Fruit fly (Drosophila melanogaster): ENCODE measurements around the gene CG42747.

CG42747 gene

DNA sequence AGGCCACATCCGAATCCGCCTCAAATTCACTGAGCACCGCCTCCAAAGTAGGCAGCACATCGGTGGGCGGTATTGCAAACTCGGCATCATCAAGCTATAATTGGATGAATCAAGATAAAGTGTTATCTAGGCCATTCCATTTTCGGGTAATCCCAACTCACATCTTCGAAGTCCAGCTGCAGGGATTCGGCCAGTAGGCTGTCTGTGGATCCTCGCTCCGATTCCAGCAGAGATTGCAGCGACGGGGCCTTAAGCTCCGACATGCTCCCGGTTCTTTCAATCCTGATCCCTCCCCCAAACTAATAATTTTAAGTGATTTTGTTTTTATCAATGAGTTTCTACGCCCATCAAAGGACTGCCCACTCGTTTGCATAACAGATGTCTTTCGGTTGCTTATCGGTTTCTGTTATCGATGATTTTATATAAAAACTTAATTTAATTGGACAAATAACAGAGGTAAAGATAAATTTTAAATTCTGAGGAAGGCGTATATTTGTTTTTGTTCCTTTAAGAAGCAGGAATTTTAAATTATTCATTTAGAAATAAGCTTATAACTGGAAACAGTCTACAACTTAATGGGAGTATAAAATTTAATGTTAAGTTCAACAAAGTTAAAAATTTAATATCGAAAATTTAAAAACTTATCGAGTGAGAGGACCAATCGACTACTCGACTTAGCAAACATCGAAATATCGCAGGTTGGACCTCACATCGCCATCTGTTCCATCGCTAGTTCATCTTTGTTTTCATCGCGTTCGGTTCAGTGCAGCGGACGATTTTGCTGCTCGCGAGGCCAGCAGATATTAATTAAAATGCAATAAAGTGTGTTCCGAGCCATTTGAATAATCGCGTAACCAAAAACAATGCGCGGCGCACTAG lies 94.8 kb downstream of the CG42747 start, which contains the start of the genes Vps8 and sfl (continued):
- TF ChIP-seq ranshi (GFP tag; IDR thresholded peaks at IDR 0.05) (peak; percentile 36; the same call in 1 of the 2 replicates), Nf-YB (GFP tag; optimal IDR thresholded peaks at IDR 0.05) (peak; percentile 30), btn (GFP tag; optimal IDR thresholded peaks at IDR 0.05) (no peak), tin (GFP tag; optimal IDR thresholded peaks at IDR 0.05) (peak; percentile 32), mld (GFP tag; IDR thresholded peaks at IDR 0.05; ENCODE audit: partially characterized antibody) (peak; percentile 80; the same call in 2 of the 3 replicates), Dfd (GFP tag; optimal IDR thresholded peaks at IDR 0.05) (no peak), zfh1 (GFP tag; IDR thresholded peaks at IDR 0.05) (no peak), CG10543 (GFP tag; optimal IDR thresholded peaks at IDR 0.05) (peak; percentile 30), Trl (optimal IDR thresholded peaks at IDR 0.05) (no peak), Trl (GFP tag; optimal IDR thresholded peaks at IDR 0.05) (no peak), CG2120 (GFP tag; optimal IDR thresholded peaks at IDR 0.05) (peak; percentile 63), Hmr (GFP tag; optimal IDR thresholded peaks at IDR 0.05) (peak; percentile 52), CG12219 (GFP tag; optimal IDR thresholded peaks at IDR 0.05) (no peak), CG34422 (GFP tag; IDR thresholded peaks at IDR 0.05) (peak; percentile 69; the same call in 2 of the 3 replicates), CG9932 (GFP tag; IDR thresholded peaks at IDR 0.05) (peak; percentile 68), fd3F (GFP tag; optimal IDR thresholded peaks at IDR 0.05) (no peak), CG10321 (GFP tag; IDR thresholded peaks at IDR 0.05) (no peak), CG17385 (GFP tag; optimal IDR thresholded peaks at IDR 0.05) (peak; percentile 2), CG7271 (tag; optimal IDR thresholded peaks at IDR 0.05) (no peak), Lim3 (GFP tag; IDR thresholded peaks at IDR 0.05) (no peak), dmrt11E (tag; optimal IDR thresholded peaks at IDR 0.05) (no peak), yki (optimal IDR thresholded peaks at IDR 0.05) (no peak), ac (GFP tag; optimal IDR thresholded peaks at IDR 0.05) (no peak), Sry-δ (GFP tag; optimal IDR thresholded peaks at IDR 0.05) (peak; percentile 93), CG1647 (GFP tag; optimal IDR thresholded peaks at IDR 0.05) (no peak), CG30020 (tag; optimal IDR thresholded peaks at IDR 0.05) (no peak), Rx (GFP tag; IDR thresholded peaks at IDR 0.05) (no peak), Sox102F (GFP tag; optimal IDR thresholded peaks at IDR 0.05) (peak; percentile 15), CG10462 (GFP tag; optimal IDR thresholded peaks at IDR 0.05) (no peak), pum (GFP tag; optimal IDR thresholded peaks at IDR 0.05) (peak; percentile 19), Dll (GFP tag; IDR thresholded peaks at IDR 0.05; ENCODE audit: partially characterized antibody) (peak; percentile 91), NfI (GFP tag; optimal IDR thresholded peaks at IDR 0.05) (peak; percentile 27), ara (GFP tag; IDR thresholded peaks at IDR 0.05) (no peak), CG11398 (GFP tag; optimal IDR thresholded peaks at IDR 0.05) (no peak), CG4707 (GFP tag; optimal IDR thresholded peaks at IDR 0.05) (no peak), CG12769 (tag; optimal IDR thresholded peaks at IDR 0.05) (no peak), stwl (tag; optimal IDR thresholded peaks at IDR 0.05) (peak; percentile 50), lov (optimal IDR thresholded peaks at IDR 0.05) (no peak), lov (GFP tag; IDR thresholded peaks at IDR 0.05) (0 out of 3 replicates have a peak, but pooled peaks have one; percentile 47), CG15269 (tag; optimal IDR thresholded peaks at IDR 0.05) (peak; percentile 9), Hr3 (GFP tag; optimal IDR thresholded peaks at IDR 0.05) (peak; percentile 13), CG8765 (GFP tag; IDR thresholded peaks at IDR 0.05) (no peak), Usf (GFP tag; optimal IDR thresholded peaks at IDR 0.05) (no peak), slp2 (GFP tag; optimal IDR thresholded peaks at IDR 0.05) (no peak), CG34376 (GFP tag; optimal IDR thresholded peaks at IDR 0.05) (peak; percentile 51), Dip3 (GFP tag; optimal IDR thresholded peaks at IDR 0.05) (no peak), CG12391 (tag; optimal IDR thresholded peaks at IDR 0.05) (peak; percentile 58), pb (GFP tag; optimal IDR thresholded peaks at IDR 0.05) (no peak), sug (tag; optimal IDR thresholded peaks at IDR 0.05) (peak; percentile 34), gem (tag; optimal IDR thresholded peaks at IDR 0.05) (peak; percentile 38)
